Worm (Caenorhabditis elegans) whole organism, young adult: ENCODE measurements around the gene srab-22.

Experiments
- F52B5.7 ChIP-seq: sonication (generic microtip); optimal IDR thresholded peaks from 2 replicates; lab custom pipeline; 2016; ENCODE audit warnings: mild to moderate bottlenecking, missing genetic modification characterization, missing compliant biosample characterization
- ama-1 ChIP-seq, 3 experiments: fragments of 150-350 bp in 1 of 3; sonication (generic microtip) in 2 of 3; optimal IDR thresholded peaks; 2 replicates each; lab custom pipeline; 2014 to 2018; ENCODE audit warnings: missing biosample characterization in 2 of 3, missing genetic modification characterization in 2 of 3, missing genetic modification reagents in 2 of 3
- attf-3 ChIP-seq: fragments of 200-800 bp; sonication (Bioruptor generic); conservative IDR thresholded peaks from 2 replicates; pipeline ENCODE4 v1.3.6; 2022; ENCODE audit warnings: missing genetic modification reagents, missing genetic modification characterization, missing compliant biosample characterization
- dpl-1 ChIP-seq: fragments of 150-350 bp; optimal IDR thresholded peaks from 2 replicates; lab custom pipeline; 2014; ENCODE audit warnings: missing biosample characterization, missing genetic modification reagents, missing genetic modification characterization
- efl-1 ChIP-seq: fragments of 150-350 bp; optimal IDR thresholded peaks from 2 replicates; lab custom pipeline; 2014; ENCODE audit warnings: missing biosample characterization, missing genetic modification reagents, missing genetic modification characterization
- fkh-3 ChIP-seq: sonication (generic microtip); optimal IDR thresholded peaks from 2 replicates; lab custom pipeline; 2016; ENCODE audit warnings: mild to moderate bottlenecking, missing genetic modification characterization, missing compliant biosample characterization
- nfya-1 ChIP-seq: sonication (generic microtip); optimal IDR thresholded peaks from 2 replicates; lab custom pipeline; 2017; ENCODE audit warnings: antibody characterized with exemption, missing compliant biosample characterization, missing genetic modification characterization, borderline replicate concordance; ENCODE audit not compliant: insufficient read depth
- nhr-90 ChIP-seq: sonication (generic microtip); optimal IDR thresholded peaks from 2 replicates; lab custom pipeline; 2016; ENCODE audit warnings: missing genotype, mild to moderate bottlenecking, missing genetic modification characterization, missing compliant biosample characterization
- pha-4 ChIP-seq: fragments of 150-350 bp; sonication (generic microtip); optimal IDR thresholded peaks from 2 replicates; lab custom pipeline; 2014; ENCODE audit warnings: missing biosample characterization, missing genetic modification reagents, missing genetic modification characterization
- snpc-1.1 ChIP-seq: sonication (generic microtip); optimal IDR thresholded peaks from 2 replicates; lab custom pipeline; 2017; ENCODE audit warnings: missing genetic modification characterization, mild to moderate bottlenecking, missing compliant biosample characterization, antibody characterized with exemption, moderate library complexity, missing genotype, missing genetic modification reagents; ENCODE audit not compliant: insufficient read depth
- tlf-1 ChIP-seq: fragments of 200-800 bp; sonication (Bioruptor generic); optimal IDR thresholded peaks from 2 replicates; lab custom pipeline; 2018; ENCODE audit warnings: mild to moderate bottlenecking, missing genetic modification characterization, missing compliant biosample characterization
- unc-62 ChIP-seq: fragments of 150-350 bp; optimal IDR thresholded peaks from 2 replicates; lab custom pipeline; 2014; ENCODE audit warnings: missing biosample characterization, missing genetic modification reagents, missing genetic modification characterization

DNA sequence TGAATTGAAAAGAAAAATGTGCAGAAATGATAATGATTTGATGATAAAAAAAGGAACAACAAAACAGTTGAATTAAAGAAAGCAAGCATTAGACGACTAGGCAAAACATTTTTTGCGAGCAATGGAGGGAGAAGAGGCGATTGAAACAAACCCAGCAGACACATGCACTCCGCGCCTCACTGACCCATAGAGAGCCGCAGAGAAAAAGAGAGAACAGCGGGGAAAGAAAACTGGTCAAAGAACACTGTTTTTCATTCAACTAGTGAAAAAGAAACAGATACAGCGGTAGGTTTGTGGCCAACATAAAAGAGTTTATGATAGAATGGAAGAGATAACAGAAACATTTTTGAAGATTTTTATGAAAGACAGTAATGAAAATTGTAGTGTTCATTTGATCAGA, 37.9 kb upstream of the srab-22 start:
- no peak for TF ChIP-seq F52B5.7
- TF ChIP-seq nfya-1 (tag; lab: Kevin White, UChicago) = no peak
- no peak for TF ChIP-seq attf-3 (GFP tag; lab: Robert Waterston, UW)
- TF ChIP-seq tlf-1 (GFP tag; lab: Kevin White, UChicago) = no peak
- no peak for TF ChIP-seq unc-62
- TF ChIP-seq dpl-1 = no peak
- no peak for TF ChIP-seq pha-4
- TF ChIP-seq fkh-3 = no peak
- no peak for TF ChIP-seq ama-1 (optimal IDR thresholded peaks at IDR 0.05; lab: Kevin White, UChicago)
- no peak for TF ChIP-seq ama-1 (GFP tag; optimal IDR thresholded peaks at IDR 0.05; lab: Kevin White, UChicago)
- no peak for TF ChIP-seq efl-1 (GFP tag; lab: Kevin White, UChicago)
- TF ChIP-seq snpc-1.1 (tag; lab: Kevin White, UChicago) = no peak
- TF ChIP-seq nhr-90 (tag; lab: Kevin White, UChicago) = no peak
